Worm (Caenorhabditis elegans) whole organism, young adult: ENCODE measurements around the gene srx-18.

Source experiments
- B0261.1 ChIP-seq: sonication (generic microtip); optimal IDR thresholded peaks from 2 replicates; lab custom pipeline; 2016; ENCODE audit warnings: mild to moderate bottlenecking, missing genetic modification characterization, moderate library complexity, missing compliant biosample characterization
- F10E7.11 ChIP-seq: sonication (generic microtip); optimal IDR thresholded peaks from 2 replicates; lab custom pipeline; 2017; ENCODE audit warnings: mild to moderate bottlenecking, missing genetic modification characterization, moderate library complexity, missing compliant biosample characterization
- F33H1.4 ChIP-seq: fragments of 200-800 bp; sonication (Bioruptor generic); IDR thresholded peaks from 2 replicates; pipeline ENCODE4 v1.3.6; 2022; ENCODE audit warnings: missing genetic modification reagents, missing genetic modification characterization, missing compliant biosample characterization
- F55B11.4 ChIP-seq: sonication (generic microtip); optimal IDR thresholded peaks from 2 replicates; lab custom pipeline; 2016; ENCODE audit warnings: missing compliant biosample characterization, missing genetic modification characterization, borderline replicate concordance; ENCODE audit not compliant: insufficient read depth
- Y56A3A.18 ChIP-seq: fragments of 200-800 bp; sonication (Bioruptor generic); IDR thresholded peaks from 2 replicates; pipeline ENCODE4 v1.3.6; 2022; ENCODE audit warnings: missing genetic modification reagents, missing genetic modification characterization, missing compliant biosample characterization
- akir-1 ChIP-seq: fragments of 200-800 bp; sonication (Bioruptor generic); optimal IDR thresholded peaks from 2 replicates; lab custom pipeline; 2018; ENCODE audit warnings: mild to moderate bottlenecking, missing genetic modification characterization, moderate library complexity, missing compliant biosample characterization
- attf-6 ChIP-seq: fragments of 200-800 bp; sonication (Bioruptor generic); IDR thresholded peaks from 2 replicates; pipeline ENCODE4 v1.3.6; 2022; ENCODE audit warnings: missing genetic modification reagents, missing genetic modification characterization, missing compliant biosample characterization
- bed-1 ChIP-seq: fragments of 200-800 bp; sonication (Bioruptor generic); IDR thresholded peaks from 2 replicates; pipeline ENCODE4 v1.3.6; 2022; ENCODE audit warnings: missing genetic modification reagents, missing genetic modification characterization, missing compliant biosample characterization
- ceh-100 ChIP-seq: fragments of 200-800 bp; sonication (Bioruptor generic); IDR thresholded peaks from 2 replicates; pipeline ENCODE4 v1.3.6; 2022; ENCODE audit warnings: missing genetic modification reagents, missing genetic modification characterization, missing compliant biosample characterization
- ceh-58 ChIP-seq: fragments of 200-800 bp; sonication (Bioruptor generic); IDR thresholded peaks from 2 replicates; pipeline ENCODE4 v1.3.6; 2022; ENCODE audit warnings: missing genetic modification characterization, missing compliant biosample characterization
- chd-7 ChIP-seq: sonication (generic microtip); optimal IDR thresholded peaks from 2 replicates; lab custom pipeline; 2016; ENCODE audit warnings: mild to moderate bottlenecking, missing genetic modification characterization, moderate library complexity, missing compliant biosample characterization
- dox-1 ChIP-seq: fragments of 200-800 bp; sonication (Bioruptor generic); IDR thresholded peaks from 2 replicates; pipeline ENCODE4 v1.3.6; 2022; ENCODE audit warnings: missing genetic modification reagents, missing genetic modification characterization, missing compliant biosample characterization
- egl-44 ChIP-seq: fragments of 200-800 bp; sonication (Bioruptor generic); IDR thresholded peaks from 2 replicates; pipeline ENCODE4 v1.3.6; 2022; ENCODE audit warnings: missing genetic modification reagents, missing genetic modification characterization, missing compliant biosample characterization
- fkh-3 ChIP-seq: sonication (generic microtip); optimal IDR thresholded peaks from 2 replicates; lab custom pipeline; 2016; ENCODE audit warnings: mild to moderate bottlenecking, missing genetic modification characterization, missing compliant biosample characterization
- gei-17 ChIP-seq: fragments of 200-800 bp; sonication (Bioruptor generic); optimal IDR thresholded peaks from 2 replicates; lab custom pipeline; 2018; ENCODE audit warnings: mild to moderate bottlenecking, missing genetic modification characterization, missing compliant biosample characterization
- hlh-12 ChIP-seq: sonication (generic microtip); optimal IDR thresholded peaks from 2 replicates; lab custom pipeline; 2016; ENCODE audit warnings: missing genetic modification characterization, missing compliant biosample characterization
- hlh-26 ChIP-seq: fragments of 200-800 bp; sonication (Bioruptor generic); conservative IDR thresholded peaks from 2 replicates; pipeline ENCODE4 v1.3.6; 2022; ENCODE audit warnings: missing genetic modification reagents, missing genetic modification characterization, missing compliant biosample characterization
- hmg-1.2 ChIP-seq: fragments of 200-800 bp; sonication (Bioruptor generic); IDR thresholded peaks from 2 replicates; pipeline ENCODE4 v1.3.6; 2022; ENCODE audit warnings: missing genetic modification reagents, missing genetic modification characterization, missing compliant biosample characterization
- lag-1 ChIP-seq: fragments of 200-800 bp; sonication (Bioruptor generic); IDR thresholded peaks from 2 replicates; pipeline ENCODE4 v1.3.6; 2022; ENCODE audit warnings: missing genetic modification reagents, missing genetic modification characterization, missing compliant biosample characterization
- lin-26 ChIP-seq: fragments of 200-800 bp; sonication (Bioruptor generic); IDR thresholded peaks from 2 replicates; pipeline ENCODE4 v1.3.6; 2022; ENCODE audit warnings: missing genetic modification reagents, missing genetic modification characterization, missing compliant biosample characterization
- madf-10 ChIP-seq: sonication (generic microtip); optimal IDR thresholded peaks from 2 replicates; lab custom pipeline; 2016; ENCODE audit warnings: mild to moderate bottlenecking, missing genetic modification characterization, missing compliant biosample characterization
- madf-8 ChIP-seq: fragments of 200-800 bp; sonication (Bioruptor generic); conservative IDR thresholded peaks from 2 replicates; pipeline ENCODE4 v1.3.6; 2022; ENCODE audit warnings: missing genetic modification reagents, missing genetic modification characterization, missing compliant biosample characterization
- mel-28 ChIP-seq: sonication (generic microtip); optimal IDR thresholded peaks from 2 replicates; lab custom pipeline; 2016; ENCODE audit warnings: borderline replicate concordance, mild to moderate bottlenecking, missing genetic modification characterization, missing compliant biosample characterization
- mxl-1 ChIP-seq: sonication (generic microtip); optimal IDR thresholded peaks from 2 replicates; lab custom pipeline; 2016; ENCODE audit warnings: missing genetic modification characterization, missing compliant biosample characterization
- nhr-120 ChIP-seq: fragments of 200-800 bp; sonication (Bioruptor generic); IDR thresholded peaks from 2 replicates; pipeline ENCODE4 v1.3.6; 2022; ENCODE audit warnings: missing genetic modification characterization, missing compliant biosample characterization
- nhr-179 ChIP-seq: sonication (generic microtip); optimal IDR thresholded peaks from 2 replicates; lab custom pipeline; 2016; ENCODE audit warnings: mild to moderate bottlenecking, missing genetic modification characterization, missing compliant biosample characterization
- nhr-27 ChIP-seq: fragments of 200-800 bp; sonication (Bioruptor generic); optimal IDR thresholded peaks from 2 replicates; lab custom pipeline; 2018; ENCODE audit warnings: mild to moderate bottlenecking, missing genetic modification characterization, moderate library complexity, missing compliant biosample characterization
- nhr-80 ChIP-seq: sonication (generic microtip); optimal IDR thresholded peaks from 2 replicates; lab custom pipeline; 2016; ENCODE audit warnings: missing genetic modification characterization, missing compliant biosample characterization
- rpc-1 ChIP-seq, 2 experiments: fragments of 150-350 bp in 1 of 2; sonication (generic microtip) in 1 of 2; optimal IDR thresholded peaks; 2 replicates each; lab custom pipeline; 2014 to 2018; ENCODE audit warnings: missing biosample characterization in 1 of 2, missing genetic modification characterization in 1 of 2, missing genetic modification reagents in 1 of 2, missing genotype in 1 of 2
- sea-2 ChIP-seq: fragments of 200-800 bp; sonication (Bioruptor generic); IDR thresholded peaks from 2 replicates; pipeline ENCODE4 v1.3.6; 2022; ENCODE audit warnings: missing genetic modification characterization, missing compliant biosample characterization
- snpc-1.1 ChIP-seq: sonication (generic microtip); optimal IDR thresholded peaks from 2 replicates; lab custom pipeline; 2017; ENCODE audit warnings: missing genetic modification characterization, mild to moderate bottlenecking, missing compliant biosample characterization, antibody characterized with exemption, moderate library complexity, missing genotype, missing genetic modification reagents; ENCODE audit not compliant: insufficient read depth
- snpc-1.3 ChIP-seq: sonication (generic microtip); optimal IDR thresholded peaks from 2 replicates; lab custom pipeline; 2017; ENCODE audit warnings: missing genetic modification characterization, mild to moderate bottlenecking, missing compliant biosample characterization, antibody characterized with exemption, moderate library complexity, missing genotype, missing genetic modification reagents; ENCODE audit not compliant: insufficient read depth
- snpc-4 ChIP-seq, 5 experiments: fragments of 150-350 bp in 1 of 5; sonication (generic microtip) in 4 of 5; optimal IDR thresholded peaks; 2 replicates each; lab custom pipeline; 2014 to 2018; ENCODE audit warnings: missing genetic modification characterization in 5 of 5, missing biosample characterization in 3 of 5, antibody characterized with exemption in 2 of 5, mild to moderate bottlenecking in 2 of 5, missing compliant biosample characterization in 2 of 5, missing genotype in 2 of 5, moderate library complexity in 2 of 5, missing genetic modification reagents in 1 of 5
- somi-1 ChIP-seq: fragments of 200-800 bp; sonication (Bioruptor generic); optimal IDR thresholded peaks from 2 replicates; lab custom pipeline; 2018; ENCODE audit warnings: mild to moderate bottlenecking, missing genetic modification characterization, missing compliant biosample characterization
- tbp1 ChIP-seq: fragments of 200-800 bp; sonication (Bioruptor generic); optimal IDR thresholded peaks from 2 replicates; lab custom pipeline; 2018; ENCODE audit warnings: mild to moderate bottlenecking, missing genetic modification characterization, missing compliant biosample characterization
- tbx-9 ChIP-seq: sonication (generic microtip); optimal IDR thresholded peaks from 2 replicates; lab custom pipeline; 2016; ENCODE audit warnings: borderline replicate concordance, missing genetic modification characterization, inconsistent platforms, missing compliant biosample characterization
- tlf-1 ChIP-seq: fragments of 200-800 bp; sonication (Bioruptor generic); optimal IDR thresholded peaks from 2 replicates; lab custom pipeline; 2018; ENCODE audit warnings: mild to moderate bottlenecking, missing genetic modification characterization, missing compliant biosample characterization
- unc-62 ChIP-seq: fragments of 150-350 bp; optimal IDR thresholded peaks from 2 replicates; lab custom pipeline; 2014; ENCODE audit warnings: missing biosample characterization, missing genetic modification reagents, missing genetic modification characterization
- xnd-1 ChIP-seq: sonication (generic microtip); optimal IDR thresholded peaks from 2 replicates; lab custom pipeline; 2016; ENCODE audit warnings: missing genotype, missing genetic modification reagents, missing genetic modification characterization, missing compliant biosample characterization
- zfh-2 ChIP-seq: fragments of 200-800 bp; sonication (Bioruptor generic); conservative IDR thresholded peaks from 2 replicates; pipeline ENCODE4 v1.3.6; 2022; ENCODE audit warnings: missing genetic modification reagents, missing genetic modification characterization, missing compliant biosample characterization

The srx-18 gene

ce11 chrV:17790191-17790590 lies 8.5 kb downstream of the srx-18 start, which contains the start of gene srh-290:
TSS of gene srh-290 (plus strand) at chrV:17790491.
- TF ChIP-seq chd-7 (tag; lab: Kevin White, UChicago) (no peak), nhr-120 (GFP tag; lab: Robert Waterston, UW) (no peak), madf-10 (tag; lab: Kevin White, UChicago) (no peak), tbp1 (no peak), egl-44 (GFP tag; lab: Robert Waterston, UW) (no peak), sea-2 (GFP tag; lab: Robert Waterston, UW) (no peak), akir-1 (GFP tag; lab: Kevin White, UChicago) (no peak), zfh-2 (GFP tag; lab: Robert Waterston, UW) (no peak), B0261.1 (tag; lab: Kevin White, UChicago) (no peak), mxl-1 (tag; lab: Kevin White, UChicago) (no peak), F33H1.4 (GFP tag; lab: Robert Waterston, UW) (no peak), hlh-12 (no peak), hlh-26 (no peak), tlf-1 (GFP tag; lab: Kevin White, UChicago) (no peak), nhr-27 (tag; lab: Kevin White, UChicago) (no peak), fkh-3 (tag; lab: Kevin White, UChicago) (no peak), mel-28 (tag; lab: Kevin White, UChicago) (no peak), madf-8 (no peak)

ce11 chrV:17784363-17784762 lies 14.3 kb downstream of the srx-18 start:
- TF ChIP-seq rpc-1 (optimal IDR thresholded peaks at IDR 0.05; lab: Kevin White, UChicago) = no peak
- peak; percentile 41 for TF ChIP-seq rpc-1 (tag; optimal IDR thresholded peaks at IDR 0.05; lab: Kevin White, UChicago)
- TF ChIP-seq F55B11.4 (tag; lab: Kevin White, UChicago) = no peak
- TF ChIP-seq B0261.1 (tag; lab: Kevin White, UChicago) = no peak
- TF ChIP-seq hmg-1.2 (GFP tag; lab: Robert Waterston, UW) = no peak
- TF ChIP-seq snpc-1.1 = no peak
- peak; percentile 53 for TF ChIP-seq tbp1

- TF ChIP-seq bed-1 (GFP tag; lab: Robert Waterston, UW) (no peak), ceh-100 (GFP tag; lab: Robert Waterston, UW) (no peak)
Observed at ce11 chrV:17783542-17783941, 15.1 kb downstream of the srx-18 start, which contains the start of gene srab-12. TSS of gene srab-12 (minus strand) at chrV:17783642.

- TF ChIP-seq nhr-80 (tag; lab: Kevin White, UChicago) (peak; percentile 56), nhr-179 (tag; lab: Kevin White, UChicago) (no peak), snpc-4 (GFP tag; optimal IDR thresholded peaks at IDR 0.05; lab: Kevin White, UChicago) (no peak), snpc-4 (tag; optimal IDR thresholded peaks at IDR 0.05; lab: Kevin White, UChicago) (peak in 1 of 4 experiments; percentile 10)
Observed at ce11 chrV:17780285-17780684, 18.4 kb downstream of the srx-18 start.

- TF ChIP-seq xnd-1 (tag; lab: Kevin White, UChicago) = no peak
Observed at ce11 chrV:17777624-17778023, 21.1 kb downstream of the srx-18 start, which contains the start of gene C47A10.12. TSS of gene C47A10.12 (plus strand) at chrV:17777924.

DNA sequence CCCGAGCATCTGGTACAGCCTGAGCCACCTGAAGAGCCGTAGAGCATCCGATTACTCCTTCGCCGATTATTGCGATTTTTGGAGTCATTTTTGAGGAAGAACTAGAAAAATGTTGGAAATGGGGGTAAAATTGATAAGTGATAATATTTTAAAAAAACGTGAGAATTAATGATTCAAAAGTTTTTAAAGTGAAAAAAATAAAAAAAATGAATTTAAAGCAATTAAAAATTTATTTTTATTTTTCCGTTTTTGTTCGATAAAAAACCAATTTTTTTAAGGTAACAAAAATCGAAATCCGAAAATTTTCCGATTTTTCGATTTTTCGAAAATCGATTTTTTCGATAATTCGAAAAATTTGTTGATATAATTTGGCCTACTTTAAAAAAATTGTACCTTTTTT lies 21.6 kb downstream of the srx-18 start, which contains the start of gene ddo-1:
TSS of gene ddo-1 (minus strand) at position 101 of the 400 bp plus-strand sequence.
- no peak for TF ChIP-seq unc-62
- no peak for TF ChIP-seq tbx-9 (tag; lab: Kevin White, UChicago)
- no peak for TF ChIP-seq ceh-58 (GFP tag; lab: Robert Waterston, UW)
- no peak for TF ChIP-seq lag-1
- TF ChIP-seq attf-6 (GFP tag; lab: Robert Waterston, UW) = no peak
- no peak for TF ChIP-seq gei-17 (GFP tag; lab: Kevin White, UChicago)
- TF ChIP-seq somi-1 (GFP tag; lab: Kevin White, UChicago) = no peak
- TF ChIP-seq dox-1 (GFP tag; lab: Robert Waterston, UW) = no peak
- no peak for TF ChIP-seq F33H1.4 (GFP tag; lab: Robert Waterston, UW)
- TF ChIP-seq F10E7.11 (tag; lab: Kevin White, UChicago) = no peak
- no peak for TF ChIP-seq Y56A3A.18 (GFP tag; lab: Robert Waterston, UW)
- no peak for TF ChIP-seq snpc-1.3 (tag; lab: Kevin White, UChicago)
- no peak for TF ChIP-seq lin-26
